Worm (Caenorhabditis elegans) whole organism, L4/young adult: ENCODE measurements around the gene C04E12.2.

Source experiments
- W03F9.2 ChIP-seq: fragments of 150-350 bp; optimal IDR thresholded peaks from 2 replicates; lab custom pipeline; 2014; ENCODE audit warnings: missing biosample characterization, missing genetic modification characterization
- dao-5 ChIP-seq: sonication (generic microtip); optimal IDR thresholded peaks from 2 replicates; lab custom pipeline; 2016; ENCODE audit warnings: missing genotype, missing genetic modification characterization, moderate library complexity, missing compliant biosample characterization
- him-1 ChIP-seq: sonication (generic microtip); optimal IDR thresholded peaks from 2 replicates; lab custom pipeline; 2016; ENCODE audit warnings: missing genotype, missing genetic modification reagents, missing genetic modification characterization, missing compliant biosample characterization

DNA sequence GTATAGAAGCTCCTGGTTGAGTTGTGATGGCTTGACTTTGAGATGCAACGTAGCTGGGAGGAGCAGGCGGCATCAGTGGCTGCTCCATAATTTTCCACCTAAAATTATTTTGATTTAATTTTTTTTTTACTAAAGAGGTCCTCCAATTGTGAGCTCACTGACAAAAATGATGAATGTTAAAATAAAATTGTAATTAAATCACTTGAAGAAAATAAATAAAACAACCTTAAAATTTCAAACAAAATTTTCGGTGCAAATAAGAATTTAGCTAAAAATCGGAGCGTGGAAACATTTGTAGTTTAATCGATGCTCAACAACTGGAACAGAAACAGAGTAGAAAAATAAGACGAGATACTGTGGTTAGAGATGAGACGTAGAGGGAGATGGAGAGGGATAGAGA, 10.8 kb upstream of the C04E12.2 start, which contains the start of gene scrm-3:
- TF ChIP-seq dao-5 (tag; lab: Kevin White, UChicago) (no peak), him-1 (tag; lab: Kevin White, UChicago) (no peak), W03F9.2 (tag; lab: Kevin White, UChicago) (no peak)
